Fruit fly (Drosophila melanogaster) S2 (cell line): ENCODE measurements around the gene CG31639.

Source experiments
- CG8478 ChIP-seq: fragments of >200 bp; optimal IDR thresholded peaks from 2 replicates; lab custom pipeline; 2018
- CTCF ChIP-seq, 2 experiments: fragments of >200 bp; optimal IDR thresholded peaks; 2 replicates each; lab custom pipeline; 2018

dm6 chr2L:6139082-6139481 lies 15.9 kb downstream of the CG31639 start, which contains the start of gene CG13991:
- TF ChIP-seq CG8478 (lab: Kevin White, UChicago): no peak
- no peak for TF ChIP-seq CTCF (optimal IDR thresholded peaks at IDR 0.05; lab: Kevin White, UChicago)
